Fruit fly (Drosophila melanogaster) whole organism, embryonic: ENCODE measurements around the gene CG3198.

ENCODE experiments used
- Antp ChIP-seq: fragments of 200-800 bp; sonication (Bioruptor generic); optimal IDR thresholded peaks from 3 replicates; lab custom pipeline; 2016; ENCODE audit warnings: missing biosample characterization, missing genetic modification characterization
- Atf-2 ChIP-seq: fragments of 200-800 bp; sonication (Bioruptor generic); optimal IDR thresholded peaks from 2 replicates; lab custom pipeline; 2016; ENCODE audit warnings: missing biosample characterization, missing genetic modification characterization
- Bteb2 ChIP-seq: fragments of 200-800 bp; sonication (Bioruptor generic); optimal IDR thresholded peaks from 2 replicates; lab custom pipeline; 2016; ENCODE audit warnings: missing biosample characterization, missing genetic modification characterization
- CG10366 ChIP-seq: fragments of 200-800 bp; sonication (Bioruptor generic); IDR thresholded peaks from 2 replicates; pipeline ENCODE4 v1.3.6; 2022; ENCODE audit warnings: missing biosample characterization, missing genetic modification characterization
- CG11093 ChIP-seq: fragments of 200-800 bp; sonication (Bioruptor generic); IDR thresholded peaks from 3 replicates; pipeline ENCODE4 v1.3.6; 2022; ENCODE audit warnings: missing biosample characterization, missing genetic modification characterization
- CG11398 ChIP-seq: fragments of 200-800 bp; sonication (Bioruptor generic); optimal IDR thresholded peaks from 2 replicates; lab custom pipeline; 2016; ENCODE audit warnings: missing biosample characterization, missing genetic modification characterization
- CG1603 ChIP-seq: fragments of 200-800 bp; sonication (Bioruptor generic); optimal IDR thresholded peaks from 2 replicates; lab custom pipeline; 2019; ENCODE audit warnings: missing biosample characterization, mild to moderate bottlenecking, missing genetic modification characterization, moderate library complexity
- CG16863 ChIP-seq: fragments of 200-800 bp; sonication (Bioruptor generic); optimal IDR thresholded peaks from 3 replicates; lab custom pipeline; 2016; ENCODE audit warnings: missing biosample characterization, missing genetic modification characterization
- CG17328 ChIP-seq: fragments of 200-800 bp; sonication (Bioruptor generic); IDR thresholded peaks from 2 replicates; pipeline ENCODE4 v1.3.6; 2022; ENCODE audit warnings: missing biosample characterization, missing genetic modification characterization
- CG17829 ChIP-seq: fragments of 200-800 bp; optimal IDR thresholded peaks from 2 replicates; lab custom pipeline; 2019; ENCODE audit warnings: missing biosample characterization, mild to moderate bottlenecking, missing genetic modification characterization, moderate library complexity
- CG1792 ChIP-seq: fragments of 200-800 bp; sonication (Bioruptor generic); optimal IDR thresholded peaks from 2 replicates; lab custom pipeline; 2016; ENCODE audit warnings: missing biosample characterization, missing genetic modification characterization
- CG2202 ChIP-seq: fragments of 200-800 bp; sonication (Bioruptor generic); optimal IDR thresholded peaks from 2 replicates; lab custom pipeline; 2018; ENCODE audit warnings: missing biosample characterization, mild to moderate bottlenecking, missing genetic modification characterization
- CG2712 ChIP-seq: fragments of 200-800 bp; optimal IDR thresholded peaks from 3 replicates; lab custom pipeline; 2019; ENCODE audit warnings: missing biosample characterization, mild to moderate bottlenecking, missing genetic modification characterization, moderate library complexity
- CG3065 ChIP-seq: fragments of 200-800 bp; sonication (Bioruptor generic); optimal IDR thresholded peaks from 2 replicates; lab custom pipeline; 2016; ENCODE audit warnings: missing biosample characterization, missing genetic modification characterization
- CG32767 ChIP-seq: fragments of 200-800 bp; sonication (Bioruptor generic); IDR thresholded peaks from 2 replicates; pipeline ENCODE4 v1.3.6; 2022; ENCODE audit warnings: missing biosample characterization, missing genetic modification characterization
- CG42726 ChIP-seq: fragments of 200-800 bp; sonication (Bioruptor generic); IDR thresholded peaks from 2 replicates; pipeline ENCODE4 v1.3.6; 2022; ENCODE audit warnings: missing biosample characterization, missing genetic modification characterization; ENCODE audit not compliant: partially characterized antibody
- CG4854 ChIP-seq: fragments of 200-800 bp; sonication (Bioruptor generic); optimal IDR thresholded peaks from 2 replicates; lab custom pipeline; 2016; ENCODE audit warnings: missing biosample characterization, missing genetic modification characterization, inconsistent platforms
- CG5180 ChIP-seq: fragments of 200-800 bp; sonication (Bioruptor generic); optimal IDR thresholded peaks from 3 replicates; lab custom pipeline; 2017; ENCODE audit warnings: missing biosample characterization, missing genetic modification characterization, mild to moderate bottlenecking, moderate library complexity, missing genetic modification reagents
- CG7786 ChIP-seq: fragments of 200-800 bp; sonication (Bioruptor generic); optimal IDR thresholded peaks from 2 replicates; lab custom pipeline; 2016; ENCODE audit warnings: missing biosample characterization, missing genetic modification characterization
- CG7839 ChIP-seq: fragments of 200-800 bp; sonication (Bioruptor generic); optimal IDR thresholded peaks from 3 replicates; lab custom pipeline; 2018; ENCODE audit warnings: missing biosample characterization, mild to moderate bottlenecking, missing genetic modification characterization, moderate library complexity
- CG8281 ChIP-seq: fragments of 200-800 bp; sonication (Bioruptor generic); optimal IDR thresholded peaks from 2 replicates; lab custom pipeline; 2018; ENCODE audit warnings: missing biosample characterization, mild to moderate bottlenecking, missing genetic modification characterization, moderate library complexity
- CG8944 ChIP-seq: fragments of 200-800 bp; sonication (Bioruptor generic); optimal IDR thresholded peaks from 3 replicates; lab custom pipeline; 2016; ENCODE audit warnings: missing biosample characterization, missing genetic modification characterization
- CG9817 ChIP-seq: fragments of 200-800 bp; sonication (Bioruptor generic); optimal IDR thresholded peaks from 2 replicates; lab custom pipeline; 2018; ENCODE audit warnings: missing biosample characterization, mild to moderate bottlenecking, missing genetic modification characterization, moderate library complexity
- Deaf1 ChIP-seq: fragments of 200-800 bp; optimal IDR thresholded peaks from 3 replicates; lab custom pipeline; 2019; ENCODE audit warnings: missing biosample characterization, mild to moderate bottlenecking, missing genetic modification characterization, moderate library complexity
- H2.0 ChIP-seq: fragments of 200-800 bp; sonication (Bioruptor generic); IDR thresholded peaks from 2 replicates; pipeline ENCODE4 v1.3.6; 2022; ENCODE audit warnings: missing biosample characterization, missing genetic modification characterization
- HLHmδ ChIP-seq: fragments of 200-800 bp; sonication (Bioruptor generic); optimal IDR thresholded peaks from 2 replicates; lab custom pipeline; 2018; ENCODE audit warnings: missing biosample characterization, mild to moderate bottlenecking, missing genetic modification characterization, moderate library complexity
- Hr3 ChIP-seq: fragments of 200-800 bp; sonication (Bioruptor generic); optimal IDR thresholded peaks from 3 replicates; lab custom pipeline; 2016; ENCODE audit warnings: missing biosample characterization, missing genetic modification characterization
- Hr78 ChIP-seq, 2 experiments: fragments of 200-800 bp in 1 of 2; fragments of >200 bp in 1 of 2; sonication (Bioruptor generic) in 1 of 2; optimal IDR thresholded peaks; 2 replicates each; lab custom pipeline; 2017 to 2019; ENCODE audit warnings: missing biosample characterization in 2 of 2, missing genetic modification characterization in 2 of 2, mild to moderate bottlenecking in 1 of 2, moderate library complexity in 1 of 2
- Mad ChIP-seq: fragments of 200-800 bp; sonication (Bioruptor generic); optimal IDR thresholded peaks from 2 replicates; lab custom pipeline; 2016; ENCODE audit warnings: missing biosample characterization, missing genetic modification characterization
- Meics ChIP-seq: fragments of 200-800 bp; sonication (Bioruptor generic); optimal IDR thresholded peaks from 2 replicates; lab custom pipeline; 2017; ENCODE audit warnings: missing biosample characterization, mild to moderate bottlenecking, missing genetic modification characterization
- Mes4 ChIP-seq: fragments of 200-800 bp; sonication (Bioruptor generic); optimal IDR thresholded peaks from 2 replicates; lab custom pipeline; 2016; ENCODE audit warnings: missing biosample characterization, missing genetic modification characterization
- Neu2 ChIP-seq: fragments of 200-800 bp; sonication (Bioruptor generic); optimal IDR thresholded peaks from 3 replicates; lab custom pipeline; 2016; ENCODE audit warnings: missing biosample characterization, missing genetic modification characterization, borderline replicate concordance
- Nf-YC ChIP-seq: fragments of 200-800 bp; optimal IDR thresholded peaks from 3 replicates; lab custom pipeline; 2019; ENCODE audit warnings: missing biosample characterization, mild to moderate bottlenecking, missing genetic modification characterization, moderate library complexity
- Opbp ChIP-seq: fragments of 200-800 bp; sonication (Bioruptor generic); IDR thresholded peaks from 3 replicates; pipeline ENCODE4 v1.3.6; 2022; ENCODE audit warnings: missing biosample characterization, missing genetic modification characterization; ENCODE audit not compliant: partially characterized antibody
- Sox102F ChIP-seq: fragments of 200-800 bp; sonication (Bioruptor generic); optimal IDR thresholded peaks from 2 replicates; lab custom pipeline; 2018; ENCODE audit warnings: missing biosample characterization, mild to moderate bottlenecking, missing genetic modification characterization, moderate library complexity
- Vsx1 ChIP-seq: fragments of 200-800 bp; sonication (Bioruptor generic); optimal IDR thresholded peaks from 2 replicates; lab custom pipeline; 2017; ENCODE audit warnings: missing biosample characterization, mild to moderate bottlenecking, missing genetic modification characterization, missing genetic modification reagents
- chif ChIP-seq, 2 experiments: fragments of 200-800 bp; sonication (Bioruptor generic); optimal IDR thresholded peaks; 3 replicates each; lab custom pipeline; 2016; ENCODE audit warnings: missing biosample characterization in 2 of 2, missing genetic modification characterization in 2 of 2
- crp ChIP-seq, 2 experiments: fragments of 200-800 bp; sonication (Bioruptor generic); optimal IDR thresholded peaks; 2 replicates in 1 of 2; 3 replicates in 1 of 2; lab custom pipeline; 2017; ENCODE audit warnings: missing biosample characterization in 2 of 2, missing genetic modification characterization in 2 of 2, mild to moderate bottlenecking in 1 of 2, moderate library complexity in 1 of 2
- da ChIP-seq: fragments of 200-800 bp; sonication (Bioruptor generic); optimal IDR thresholded peaks from 2 replicates; lab custom pipeline; 2016; ENCODE audit warnings: missing biosample characterization, missing genetic modification characterization
- dati ChIP-seq: fragments of 200-800 bp; sonication (Bioruptor generic); IDR thresholded peaks from 2 replicates; pipeline ENCODE4 v1.3.6; 2022; ENCODE audit warnings: missing biosample characterization, missing genetic modification characterization
- dmrt11E ChIP-seq: fragments of 200-800 bp; sonication (Bioruptor generic); optimal IDR thresholded peaks from 3 replicates; lab custom pipeline; 2018; ENCODE audit warnings: missing biosample characterization, mild to moderate bottlenecking, missing genetic modification characterization, moderate library complexity
- jing ChIP-seq: fragments of 200-800 bp; sonication (Bioruptor generic); optimal IDR thresholded peaks from 2 replicates; lab custom pipeline; 2018; ENCODE audit warnings: missing biosample characterization, mild to moderate bottlenecking, missing genetic modification characterization
- lbe ChIP-seq: fragments of 200-800 bp; sonication (Bioruptor generic); optimal IDR thresholded peaks from 2 replicates; lab custom pipeline; 2016; ENCODE audit warnings: missing biosample characterization, mild to moderate bottlenecking, missing genetic modification characterization
- mld ChIP-seq: fragments of 200-800 bp; sonication (Bioruptor generic); IDR thresholded peaks from 3 replicates; pipeline ENCODE4 v1.3.6; 2022; ENCODE audit warnings: missing biosample characterization, missing genetic modification characterization; ENCODE audit not compliant: partially characterized antibody
- nom ChIP-seq: fragments of 200-800 bp; sonication (Bioruptor generic); optimal IDR thresholded peaks from 2 replicates; lab custom pipeline; 2017; ENCODE audit warnings: missing biosample characterization, missing genetic modification characterization, mild to moderate bottlenecking, moderate library complexity, missing genetic modification reagents
- odd ChIP-seq: fragments of 200-800 bp; sonication (Bioruptor generic); optimal IDR thresholded peaks from 2 replicates; lab custom pipeline; 2017; ENCODE audit warnings: missing biosample characterization, mild to moderate bottlenecking, missing genetic modification characterization
- pzg ChIP-seq: fragments of 200-800 bp; sonication (Bioruptor generic); optimal IDR thresholded peaks from 3 replicates; lab custom pipeline; 2018; ENCODE audit warnings: missing biosample characterization, mild to moderate bottlenecking, missing genetic modification characterization, moderate library complexity
- vvl ChIP-seq: fragments of 200-800 bp; sonication (Bioruptor generic); IDR thresholded peaks from 2 replicates; pipeline ENCODE4 v1.3.6; 2022; ENCODE audit warnings: missing biosample characterization, missing genetic modification characterization
- wek ChIP-seq: fragments of 200-800 bp; sonication (Bioruptor generic); optimal IDR thresholded peaks from 3 replicates; lab custom pipeline; 2018; ENCODE audit warnings: missing biosample characterization, mild to moderate bottlenecking, missing genetic modification characterization, moderate library complexity
- wor ChIP-seq: fragments of 200-800 bp; sonication (Bioruptor generic); IDR thresholded peaks from 2 replicates; pipeline ENCODE4 v1.3.6; 2022; ENCODE audit warnings: missing biosample characterization, missing genetic modification characterization
- zf30C ChIP-seq: fragments of 200-800 bp; sonication (Bioruptor generic); optimal IDR thresholded peaks from 3 replicates; lab custom pipeline; 2018; ENCODE audit warnings: missing biosample characterization, mild to moderate bottlenecking, missing genetic modification characterization

Gene CG3198

DNA sequence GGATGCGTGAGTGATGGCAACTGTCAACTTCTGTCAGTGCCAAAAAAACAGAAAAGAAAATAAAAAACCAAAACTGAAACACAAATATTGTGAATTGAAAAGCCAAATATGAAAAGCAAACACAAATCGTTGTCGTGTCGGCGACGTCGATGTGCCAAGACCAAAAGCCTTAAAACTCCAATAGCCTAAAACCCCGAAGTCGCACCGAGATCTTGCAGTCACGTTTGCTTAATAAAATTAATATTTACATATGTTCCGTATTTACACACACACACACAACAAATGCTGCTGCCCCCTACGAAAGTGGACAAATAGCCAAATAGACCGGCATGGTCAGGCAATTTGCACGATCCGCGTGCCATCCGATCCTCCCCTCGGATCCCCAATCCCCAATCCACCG lies 35.6 kb downstream of the CG3198 start (continued):
- TF ChIP-seq CG11398 (GFP tag; lab: Kevin White, UChicago) (peak; percentile 1), wor (GFP tag; lab: Robert Waterston, UW) (no peak), CG5180 (peak; percentile 51), Mes4 (GFP tag; lab: Kevin White, UChicago) (no peak), CG1792 (no peak), lbe (GFP tag; lab: Kevin White, UChicago) (no peak), Vsx1 (GFP tag; lab: Kevin White, UChicago) (peak; percentile 44), crp (GFP tag; optimal IDR thresholded peaks at IDR 0.05; lab: Kevin White, UChicago) (no peak), CG7786 (GFP tag; lab: Kevin White, UChicago) (no peak), CG2202 (tag; lab: Kevin White, UChicago) (no peak), wek (peak; percentile 15), CG11093 (GFP tag; lab: Robert Waterston, UW) (no peak), H2.0 (GFP tag; lab: Robert Waterston, UW) (no peak), zf30C (GFP tag; lab: Kevin White, UChicago) (no peak), dmrt11E (tag; lab: Kevin White, UChicago) (no peak), CG1603 (tag; lab: Kevin White, UChicago) (no peak), CG42726 (no peak), HLHmδ (no peak), Meics (GFP tag; lab: Kevin White, UChicago) (peak; percentile 27), Hr78 (GFP tag; optimal IDR thresholded peaks at IDR 0.05; lab: Kevin White, UChicago) (no peak), CG8944 (GFP tag; lab: Kevin White, UChicago) (no peak), Nf-YC (no peak), CG32767 (GFP tag; lab: Robert Waterston, UW) (no peak), dati (GFP tag; lab: Robert Waterston, UW) (no peak), Mad (GFP tag; lab: Kevin White, UChicago) (no peak), CG4854 (GFP tag; lab: Kevin White, UChicago) (no peak), da (GFP tag; lab: Kevin White, UChicago) (no peak), nom (GFP tag; lab: Kevin White, UChicago) (no peak), CG16863 (GFP tag; lab: Kevin White, UChicago) (no peak), CG9817 (tag; lab: Kevin White, UChicago) (no peak), Opbp (GFP tag; lab: Robert Waterston, UW) (no peak), Sox102F (GFP tag; lab: Kevin White, UChicago) (peak; percentile 9), CG17328 (GFP tag; lab: Robert Waterston, UW) (no peak), Bteb2 (GFP tag; lab: Kevin White, UChicago) (no peak), vvl (GFP tag; lab: Robert Waterston, UW) (no peak), CG7839 (tag; lab: Kevin White, UChicago) (no peak), odd (GFP tag; lab: Kevin White, UChicago) (peak; percentile 46), Hr3 (no peak), Antp (GFP tag; lab: Kevin White, UChicago) (no peak), jing (no peak), CG10366 (GFP tag; lab: Robert Waterston, UW) (no peak), CG17829 (no peak), pzg (GFP tag; lab: Kevin White, UChicago) (no peak), CG8281 (tag; lab: Kevin White, UChicago) (no peak), mld (GFP tag; lab: Robert Waterston, UW) (no peak), Atf-2 (GFP tag; lab: Kevin White, UChicago) (no peak), Deaf1 (tag; lab: Kevin White, UChicago) (no peak), Neu2 (GFP tag; lab: Kevin White, UChicago) (no peak), chif (GFP tag; optimal IDR thresholded peaks at IDR 0.05; lab: Kevin White, UChicago) (no peak), CG2712 (tag; lab: Kevin White, UChicago) (no peak), CG3065 (GFP tag; lab: Kevin White, UChicago) (no peak)
